Worm (Caenorhabditis elegans): Measurements from ENCODE around the gene C08B6.18.

The C08B6.18 gene

DNA sequence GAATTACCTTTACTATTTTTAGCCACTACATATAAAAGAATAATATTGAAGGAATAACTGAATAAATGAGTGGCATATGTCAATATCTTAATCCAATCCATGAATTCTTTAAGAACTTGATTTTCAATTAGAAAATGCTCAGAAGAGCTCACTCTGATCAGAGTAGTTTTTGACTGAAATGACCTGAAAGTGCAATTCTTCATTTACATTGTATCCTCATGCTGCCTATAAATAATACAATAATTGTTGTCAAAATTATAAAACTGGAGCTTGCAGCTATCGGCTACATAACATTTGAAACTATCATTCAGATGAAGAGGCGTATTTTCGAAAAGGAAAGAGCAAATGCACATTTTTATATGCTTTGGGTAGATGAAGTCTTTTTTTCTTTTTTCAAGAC, 11.3 kb downstream of the C08B6.18 start, which contains the start of gene srxa-19:
srxa-19 (minus strand) TSS at position 101 of the 400 bp plus-strand sequence.
- TF ChIP-seq lin-39 (tag; optimal IDR thresholded peaks at IDR 0.05) = no peak
- TF ChIP-seq dsc-1 (tag; optimal IDR thresholded peaks at IDR 0.05) = no peak
- TF ChIP-seq nhr-11 (tag; optimal IDR thresholded peaks at IDR 0.05) = no peak

DNA sequence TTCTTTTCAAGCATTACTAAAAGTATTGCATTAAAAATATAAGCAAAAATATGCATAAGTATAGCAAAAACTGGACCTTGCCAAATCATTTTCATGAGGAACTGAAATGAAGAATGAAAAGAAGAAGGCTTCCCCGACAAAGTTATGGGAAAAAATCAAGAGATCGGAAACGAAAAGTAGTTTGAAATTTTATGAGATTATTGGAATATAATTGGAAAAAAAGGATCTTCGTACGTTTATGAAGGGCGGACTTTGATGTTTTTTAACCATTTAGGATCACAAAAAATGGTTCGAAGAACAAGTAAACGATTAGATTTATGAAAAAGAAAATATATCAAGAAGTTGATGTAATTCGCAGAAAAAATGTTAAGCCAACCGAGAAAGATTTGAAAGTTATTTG, 13.0 kb downstream of the C08B6.18 start, which contains the start of gene srxa-18:
srxa-18 (minus strand) TSS at position 100 of the 400 bp plus-strand sequence.
- no peak for TF ChIP-seq fkh-8 (tag; optimal IDR thresholded peaks at IDR 0.05)
- TF ChIP-seq ceh-90 (tag; optimal IDR thresholded peaks at IDR 0.05) = no peak
- TF ChIP-seq efl-1 (optimal IDR thresholded peaks at IDR 0.05) = no peak
- peak in 1 of 2 experiments; percentile 90 for TF ChIP-seq efl-1 (GFP tag; optimal IDR thresholded peaks at IDR 0.05 in 1 of 2)

DNA sequence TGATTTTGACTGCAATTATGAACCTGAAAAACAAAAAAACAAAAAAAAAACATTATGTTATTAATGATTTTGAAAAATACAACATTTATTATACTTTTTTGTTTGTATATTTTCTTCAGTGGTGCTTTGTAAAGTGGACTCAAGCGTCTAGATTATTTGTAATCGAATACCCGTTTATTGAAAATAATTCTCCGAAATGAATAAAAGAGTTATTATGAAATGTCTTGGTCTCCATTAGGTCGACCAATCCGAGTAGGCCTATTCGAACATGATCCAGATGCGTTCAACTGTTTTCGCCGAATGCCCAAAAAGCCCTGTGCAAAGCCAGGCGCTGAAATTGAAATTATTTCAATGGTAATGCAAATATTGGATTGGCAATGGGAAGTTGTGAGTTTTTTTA, 16.5 kb downstream of the C08B6.18 start, which contains the start of gene C08B6.5:
C08B6.5 (plus strand) TSS at position 301 of the 400 bp plus-strand sequence.
- TF ChIP-seq C34B4.2 (tag; optimal IDR thresholded peaks at IDR 0.05) = no peak
- TF ChIP-seq mep-1 (tag; optimal IDR thresholded peaks at IDR 0.05) = no peak
- no peak for TF ChIP-seq zip-4 (GFP tag; optimal IDR thresholded peaks at IDR 0.05)
- TF ChIP-seq nhr-237 (tag; optimal IDR thresholded peaks at IDR 0.05) = no peak
- TF ChIP-seq ceh-88 (GFP tag; IDR thresholded peaks at IDR 0.05) = no peak
- TF ChIP-seq sptf-1 (tag; optimal IDR thresholded peaks at IDR 0.05) = no peak
- TF ChIP-seq lin-13 (GFP tag; optimal IDR thresholded peaks at IDR 0.05) = no peak
- no peak for TF ChIP-seq efl-1 (optimal IDR thresholded peaks at IDR 0.05)
- no peak for TF ChIP-seq efl-1 (GFP tag; optimal IDR thresholded peaks at IDR 0.05 in 1 of 2)
- TF ChIP-seq skn-1 (tag; optimal IDR thresholded peaks at IDR 0.05) = no peak

DNA sequence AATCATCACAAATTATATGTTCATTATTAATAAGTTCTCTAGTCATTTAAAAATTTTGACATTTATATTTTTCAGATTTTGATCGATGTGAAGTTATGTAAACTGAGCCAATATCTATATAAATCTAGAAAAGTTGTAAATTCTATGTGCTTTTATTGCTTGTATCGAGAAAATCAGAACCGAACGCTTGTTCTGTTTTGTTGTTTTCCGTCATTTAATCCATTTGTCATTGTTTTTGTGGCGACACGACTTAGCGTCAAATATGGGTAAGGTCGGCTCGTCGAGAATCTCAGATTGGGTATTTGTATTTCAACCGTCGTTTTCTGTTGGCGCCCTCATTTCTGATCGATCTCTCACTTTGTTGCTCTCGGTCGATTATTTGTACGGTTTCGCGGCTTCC, 19.6 kb downstream of the C08B6.18 start, which contains the start of gene cht-5:
cht-5 (plus strand) TSS at position 301 of the 400 bp plus-strand sequence.
- TF ChIP-seq nhr-90 (tag; optimal IDR thresholded peaks at IDR 0.05; ENCODE audit: poor library complexity) = no peak
- TF ChIP-seq alr-1 (tag; optimal IDR thresholded peaks at IDR 0.05; ENCODE audit: borderline replicate concordance) = no peak
- TF ChIP-seq pqm-1 (tag; optimal IDR thresholded peaks at IDR 0.05) = no peak
- no peak for TF ChIP-seq nhr-85 (tag)
- no peak for TF ChIP-seq zip-4 (GFP tag; optimal IDR thresholded peaks at IDR 0.05)
- TF ChIP-seq lin-15B (tag; optimal IDR thresholded peaks at IDR 0.05) = no peak
- TF ChIP-seq ceh-63 (GFP tag; optimal IDR thresholded peaks at IDR 0.05) = no peak
- TF ChIP-seq nhr-71 (tag; optimal IDR thresholded peaks at IDR 0.05) = no peak
- TF ChIP-seq pag-3 (tag; optimal IDR thresholded peaks at IDR 0.05; ENCODE audit: borderline replicate concordance, insufficient read depth) = no peak
- no peak for TF ChIP-seq isw-1 (GFP tag; IDR thresholded peaks at IDR 0.05)
- no peak for TF ChIP-seq sptf-1 (tag; optimal IDR thresholded peaks at IDR 0.05)
- TF ChIP-seq mep-1 (tag; optimal IDR thresholded peaks at IDR 0.05) = no peak
- no peak for TF ChIP-seq unc-98 (GFP tag; IDR thresholded peaks at IDR 0.05)
- no peak for TF ChIP-seq unc-86 (tag; optimal IDR thresholded peaks at IDR 0.05)
- no peak for TF ChIP-seq nhr-19 (GFP tag; conservative IDR thresholded peaks at IDR 0.05)

DNA sequence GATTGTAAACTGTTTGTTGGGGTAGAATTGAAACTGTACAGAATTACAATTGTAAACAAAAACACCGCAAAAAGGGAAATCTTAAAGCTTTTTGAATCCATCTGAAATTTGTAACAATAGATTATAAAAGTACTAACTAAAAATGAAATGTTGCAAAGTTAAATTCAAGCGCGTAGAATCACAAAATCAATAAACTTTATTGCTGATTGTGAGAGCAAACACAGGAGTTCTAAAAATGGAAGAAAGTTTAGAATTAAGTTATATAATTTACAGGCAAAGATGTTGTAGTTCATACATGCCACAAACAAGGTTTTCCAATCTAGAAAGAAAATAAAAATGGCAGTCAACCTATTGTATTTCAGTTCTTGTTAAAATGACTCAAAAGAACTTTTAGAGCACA, 21.7 kb downstream of the C08B6.18 start, which contains the start of gene C08B6.3:
C08B6.3 (minus strand) TSS at position 101 of the 400 bp plus-strand sequence.
- TF ChIP-seq alr-1 (tag; optimal IDR thresholded peaks at IDR 0.05; ENCODE audit: borderline replicate concordance) = no peak
- TF ChIP-seq nhr-90 (tag; optimal IDR thresholded peaks at IDR 0.05; ENCODE audit: poor library complexity) = no peak
- TF ChIP-seq irx-1 (tag; optimal IDR thresholded peaks at IDR 0.05) = no peak
- no peak for TF ChIP-seq F16B12.6 (tag; optimal IDR thresholded peaks at IDR 0.05)
- no peak for TF ChIP-seq sptf-1 (tag; optimal IDR thresholded peaks at IDR 0.05)
- no peak for TF ChIP-seq mab-9 (GFP tag; IDR thresholded peaks at IDR 0.05)
- no peak for TF ChIP-seq sup-37 (GFP tag; optimal IDR thresholded peaks at IDR 0.05)
- no peak for TF ChIP-seq egl-13 (tag; optimal IDR thresholded peaks at IDR 0.05)
- no peak for TF ChIP-seq tlp-1 (tag; optimal IDR thresholded peaks at IDR 0.05)
- TF ChIP-seq skn-1 (tag; optimal IDR thresholded peaks at IDR 0.05) = no peak
- TF ChIP-seq ceh-63 (GFP tag; optimal IDR thresholded peaks at IDR 0.05) = no peak
- TF ChIP-seq ceh-90 (tag; optimal IDR thresholded peaks at IDR 0.05) = no peak
- TF ChIP-seq ama-1 (optimal IDR thresholded peaks at IDR 0.05) = no peak
- no peak for TF ChIP-seq unc-130 (tag; optimal IDR thresholded peaks at IDR 0.05)
- TF ChIP-seq Y116A8C.19 (tag; optimal IDR thresholded peaks at IDR 0.05; ENCODE audit: borderline replicate concordance) = no peak
